Fruit fly (Drosophila melanogaster): ENCODE results near the gene CG13907.
A peak's percentile ranks its signal among the peaks of the same experiment; 100 is the strongest.

CG13907 gene

DNA sequence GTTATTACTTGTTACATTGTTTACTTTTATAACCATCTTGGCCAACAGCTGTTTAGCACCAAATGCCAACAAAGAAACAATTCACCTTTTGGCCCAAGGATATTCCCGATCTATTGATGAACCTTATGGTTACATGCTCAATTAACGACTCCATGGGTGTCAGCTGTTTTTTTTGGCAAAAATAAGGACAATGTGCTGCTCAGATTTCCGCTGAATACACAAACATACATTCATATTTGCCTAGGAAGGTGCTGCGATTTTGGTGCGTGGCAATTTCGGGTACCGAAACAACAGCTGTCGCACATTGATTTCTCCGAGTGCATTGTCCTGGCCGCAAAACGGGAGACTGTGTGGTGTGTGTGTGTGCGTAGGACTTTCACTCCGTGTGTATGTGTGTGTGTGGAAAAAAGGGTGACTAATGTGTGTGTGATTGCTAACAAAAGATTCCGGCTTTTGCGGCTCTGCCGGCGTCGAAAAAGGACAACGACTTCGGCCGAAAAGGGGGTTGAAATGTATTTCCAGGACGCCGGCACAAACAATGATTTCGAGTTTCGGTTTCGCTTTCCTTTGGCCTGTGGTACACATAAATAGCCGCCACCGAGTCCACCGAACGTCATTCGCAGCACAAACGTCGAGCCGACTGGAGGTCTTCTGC is 26.8 kb upstream of the CG13907 start, which contains the start of gene nerfin-1 (continued):
- peak; percentile 57 for TF ChIP-seq nmo (GFP tag; optimal IDR thresholded peaks at IDR 0.05)
- no peak for TF ChIP-seq Hr78 (GFP tag; optimal IDR thresholded peaks at IDR 0.05)
- no peak for TF ChIP-seq CG7987 (GFP tag; optimal IDR thresholded peaks at IDR 0.05)
- no peak for TF ChIP-seq prd (optimal IDR thresholded peaks at IDR 0.05)
- TF ChIP-seq prd (GFP tag; IDR thresholded peaks at IDR 0.05), result peak; percentile 44; the same call in 2 of the 3 replicates
- TF ChIP-seq CG12104 (GFP tag; optimal IDR thresholded peaks at IDR 0.05), result no peak
- TF ChIP-seq vfl (GFP tag; optimal IDR thresholded peaks at IDR 0.05), result no peak
- no peak for TF ChIP-seq kni (GFP tag; optimal IDR thresholded peaks at IDR 0.05)
- no peak for TF ChIP-seq repo (GFP tag; optimal IDR thresholded peaks at IDR 0.05)
- no peak for TF ChIP-seq Chrac-16 (GFP tag; optimal IDR thresholded peaks at IDR 0.05)
- TF ChIP-seq CG8765 (GFP tag; IDR thresholded peaks at IDR 0.05), result no peak
- no peak for TF ChIP-seq hbn (GFP tag; IDR thresholded peaks at IDR 0.05; ENCODE audit: partially characterized antibody)
- TF ChIP-seq Dek (tag; optimal IDR thresholded peaks at IDR 0.05), result no peak
- TF ChIP-seq zfh2 (GFP tag; optimal IDR thresholded peaks at IDR 0.05), result no peak
- TF ChIP-seq pnt (GFP tag; optimal IDR thresholded peaks at IDR 0.05), result peak; percentile 18
- no peak for TF ChIP-seq Camta (GFP tag; optimal IDR thresholded peaks at IDR 0.05)
- TF ChIP-seq CG17361 (GFP tag; IDR thresholded peaks at IDR 0.05), result peak; percentile 73; the same call in 2 of the 3 replicates
- TF ChIP-seq CG7963 (GFP tag; IDR thresholded peaks at IDR 0.05; ENCODE audit: partially characterized antibody), result no peak
- TF ChIP-seq sc (optimal IDR thresholded peaks at IDR 0.05), result no peak
- TF ChIP-seq sc (GFP tag; optimal IDR thresholded peaks at IDR 0.05), result no peak
- peak; percentile 27 for TF ChIP-seq Hr3 (GFP tag; optimal IDR thresholded peaks at IDR 0.05)
- TF ChIP-seq tin (GFP tag; optimal IDR thresholded peaks at IDR 0.05), result peak; percentile 10
- TF ChIP-seq Neu2 (GFP tag; optimal IDR thresholded peaks at IDR 0.05; ENCODE audit: borderline replicate concordance), result no peak
- TF ChIP-seq lbe (GFP tag; optimal IDR thresholded peaks at IDR 0.05), result no peak
- peak; percentile 14 for TF ChIP-seq Hmr (GFP tag; optimal IDR thresholded peaks at IDR 0.05)
- peak in 1 of 2 experiments; percentile 15 for TF ChIP-seq Pdp1 (GFP tag; optimal IDR thresholded peaks at IDR 0.05)
- no peak for TF ChIP-seq mam (GFP tag; optimal IDR thresholded peaks at IDR 0.05)
- TF ChIP-seq CG1529 (GFP tag; optimal IDR thresholded peaks at IDR 0.05), result no peak
- TF ChIP-seq Mes4 (GFP tag; optimal IDR thresholded peaks at IDR 0.05), result peak; percentile 3
- TF ChIP-seq CG8924 (tag; optimal IDR thresholded peaks at IDR 0.05), result peak; percentile 24
- no peak for TF ChIP-seq stc (GFP tag; IDR thresholded peaks at IDR 0.05)
- no peak for TF ChIP-seq CG4328 (GFP tag; optimal IDR thresholded peaks at IDR 0.05)
- TF ChIP-seq dmrt11E (tag; optimal IDR thresholded peaks at IDR 0.05), result peak; percentile 33
- TF ChIP-seq CG10366 (GFP tag; IDR thresholded peaks at IDR 0.05), result no peak
- TF ChIP-seq pho (GFP tag; optimal IDR thresholded peaks at IDR 0.05), result no peak
- TF ChIP-seq Tbp (GFP tag; optimal IDR thresholded peaks at IDR 0.05), result no peak
- peak; percentile 14 for TF ChIP-seq CG1602 (GFP tag; optimal IDR thresholded peaks at IDR 0.05)
- no peak for TF ChIP-seq CG17912 (GFP tag; optimal IDR thresholded peaks at IDR 0.05)
- no peak for TF ChIP-seq Dbx (GFP tag; IDR thresholded peaks at IDR 0.05)
- no peak for TF ChIP-seq CG8089 (GFP tag; optimal IDR thresholded peaks at IDR 0.05)
- peak; percentile 25 for TF ChIP-seq fd96Cb (tag; optimal IDR thresholded peaks at IDR 0.05)
- no peak for TF ChIP-seq lilli (GFP tag; optimal IDR thresholded peaks at IDR 0.05)
- peak; percentile 93 for TF ChIP-seq nerfin-1 (tag; optimal IDR thresholded peaks at IDR 0.05)
- TF ChIP-seq mld (GFP tag; IDR thresholded peaks at IDR 0.05; ENCODE audit: partially characterized antibody), result no peak
- no peak for TF ChIP-seq CG8281 (tag; optimal IDR thresholded peaks at IDR 0.05)
- TF ChIP-seq inv (GFP tag; IDR thresholded peaks at IDR 0.05; ENCODE audit: partially characterized antibody), result no peak
- TF ChIP-seq BtbVII (GFP tag; optimal IDR thresholded peaks at IDR 0.05), result no peak
- TF ChIP-seq sug (tag; optimal IDR thresholded peaks at IDR 0.05), result no peak
- TF ChIP-seq CG12942 (GFP tag; optimal IDR thresholded peaks at IDR 0.05), result no peak
- no peak for TF ChIP-seq CG16779 (GFP tag; IDR thresholded peaks at IDR 0.05)
